Fruit fly (Drosophila melanogaster) whole organism, prepupa: Measurements from ENCODE around the gene Ufsp2.

ENCODE experiments used
- Blimp-1 ChIP-seq: fragments of 200-800 bp; sonication (Bioruptor generic); optimal IDR thresholded peaks from 3 replicates; lab custom pipeline; 2017; ENCODE audit warnings: missing biosample characterization, missing genetic modification characterization, mild to moderate bottlenecking, moderate library complexity, missing genetic modification reagents
- CG10631 ChIP-seq: fragments of 200-800 bp; sonication (Bioruptor generic); optimal IDR thresholded peaks from 2 replicates; lab custom pipeline; 2016; ENCODE audit warnings: missing biosample characterization, missing genetic modification characterization
- CG10669 ChIP-seq: fragments of 200-800 bp; sonication (Bioruptor generic); optimal IDR thresholded peaks from 3 replicates; lab custom pipeline; 2018; ENCODE audit warnings: missing biosample characterization, mild to moderate bottlenecking, missing genetic modification characterization, moderate library complexity
- CG11294 ChIP-seq: fragments of 200-800 bp; sonication (Bioruptor generic); IDR thresholded peaks from 2 replicates; pipeline ENCODE4 v1.3.6; 2022; ENCODE audit warnings: missing biosample characterization, missing genetic modification characterization
- CG11762 ChIP-seq: fragments of 200-800 bp; sonication (Bioruptor generic); optimal IDR thresholded peaks from 3 replicates; lab custom pipeline; 2016; ENCODE audit warnings: missing biosample characterization, missing genetic modification characterization; ENCODE audit not compliant: insufficient read depth
- CG11902 ChIP-seq: fragments of 200-800 bp; sonication (Bioruptor generic); optimal IDR thresholded peaks from 3 replicates; lab custom pipeline; 2016; ENCODE audit warnings: missing biosample characterization, missing genetic modification characterization
- CG15336 ChIP-seq: fragments of 200-800 bp; sonication (Bioruptor generic); IDR thresholded peaks from 2 replicates; pipeline ENCODE4 v1.3.6; 2022; ENCODE audit warnings: missing biosample characterization, missing genetic modification characterization
- CG1621 ChIP-seq: fragments of 200-800 bp; sonication (Bioruptor generic); optimal IDR thresholded peaks from 3 replicates; lab custom pipeline; 2018; ENCODE audit warnings: missing biosample characterization, mild to moderate bottlenecking, missing genetic modification characterization
- CG16779 ChIP-seq: fragments of 200-800 bp; sonication (Bioruptor generic); optimal IDR thresholded peaks from 3 replicates; lab custom pipeline; 2017; ENCODE audit warnings: missing biosample characterization, mild to moderate bottlenecking, missing genetic modification characterization
- CG3032 ChIP-seq: fragments of 200-800 bp; optimal IDR thresholded peaks from 2 replicates; lab custom pipeline; 2019; ENCODE audit warnings: missing biosample characterization, mild to moderate bottlenecking, missing genetic modification characterization, moderate library complexity
- CG31627 ChIP-seq: fragments of 200-800 bp; sonication (Bioruptor generic); optimal IDR thresholded peaks from 3 replicates; lab custom pipeline; 2016; ENCODE audit warnings: missing biosample characterization, missing genetic modification characterization
- CG32006 ChIP-seq: fragments of 200-800 bp; sonication (Bioruptor generic); optimal IDR thresholded peaks from 3 replicates; lab custom pipeline; 2017; ENCODE audit warnings: missing biosample characterization, mild to moderate bottlenecking, missing genetic modification characterization
- CG4318 ChIP-seq: fragments of 200-800 bp; sonication (Bioruptor generic); optimal IDR thresholded peaks from 3 replicates; lab custom pipeline; 2017; ENCODE audit warnings: missing biosample characterization, mild to moderate bottlenecking, missing genetic modification characterization
- CG6276 ChIP-seq: fragments of 200-800 bp; sonication (Bioruptor generic); optimal IDR thresholded peaks from 2 replicates; lab custom pipeline; 2017; ENCODE audit warnings: missing biosample characterization, mild to moderate bottlenecking, missing genetic modification characterization
- CG6792 ChIP-seq: fragments of 200-800 bp; sonication (Bioruptor generic); optimal IDR thresholded peaks from 3 replicates; lab custom pipeline; 2016; ENCODE audit warnings: missing biosample characterization, missing genetic modification characterization
- CG6854 ChIP-seq: fragments of 200-800 bp; sonication (Bioruptor generic); optimal IDR thresholded peaks from 2 replicates; lab custom pipeline; 2017; ENCODE audit warnings: missing biosample characterization, mild to moderate bottlenecking, missing genetic modification characterization
- CG8119 ChIP-seq: fragments of 200-800 bp; sonication (Bioruptor generic); IDR thresholded peaks from 3 replicates; pipeline ENCODE4 v1.3.6; 2022; ENCODE audit warnings: missing biosample characterization, missing genetic modification characterization
- CG8319 ChIP-seq: fragments of 200-800 bp; sonication (Bioruptor generic); optimal IDR thresholded peaks from 3 replicates; lab custom pipeline; 2016; ENCODE audit warnings: missing biosample characterization, missing genetic modification characterization
- CG8632 ChIP-seq: fragments of 200-800 bp; sonication (Bioruptor generic); optimal IDR thresholded peaks from 3 replicates; lab custom pipeline; 2016; ENCODE audit warnings: missing biosample characterization, missing genetic modification characterization
- CG9139 ChIP-seq: fragments of 200-800 bp; sonication (Bioruptor generic); optimal IDR thresholded peaks from 3 replicates; lab custom pipeline; 2017; ENCODE audit warnings: missing biosample characterization, mild to moderate bottlenecking, missing genetic modification characterization
- Eip78C ChIP-seq: fragments of 200-800 bp; sonication (Bioruptor generic); peaks from one replicate; lab custom pipeline; 2016; ENCODE audit warnings: missing biosample characterization, missing genetic modification characterization
- Ets96B ChIP-seq: fragments of 200-800 bp; optimal IDR thresholded peaks from 2 replicates; lab custom pipeline; 2019; ENCODE audit warnings: missing biosample characterization, mild to moderate bottlenecking, missing genetic modification characterization, moderate library complexity
- Gug ChIP-seq: fragments of 200-800 bp; sonication (Bioruptor generic); IDR thresholded peaks from 2 replicates; pipeline ENCODE4 v1.3.6; 2022; ENCODE audit warnings: missing biosample characterization, missing genetic modification characterization
- Hr38 ChIP-seq: sonication (Bioruptor generic); optimal IDR thresholded peaks from 2 replicates; lab custom pipeline; 2016; ENCODE audit warnings: missing biosample characterization, missing genetic modification characterization
- Hr4 ChIP-seq: fragments of 200-800 bp; sonication (Bioruptor generic); optimal IDR thresholded peaks from 3 replicates; lab custom pipeline; 2016; ENCODE audit warnings: missing biosample characterization, missing genetic modification characterization
- Lpt ChIP-seq: fragments of 200-800 bp; sonication (Bioruptor generic); optimal IDR thresholded peaks from 3 replicates; lab custom pipeline; 2016; ENCODE audit warnings: missing biosample characterization, missing genetic modification characterization
- OdsH ChIP-seq: fragments of 200-800 bp; sonication (Bioruptor generic); optimal IDR thresholded peaks from 3 replicates; lab custom pipeline; 2016; ENCODE audit warnings: missing biosample characterization, missing genetic modification characterization
- Smox ChIP-seq: fragments of 200-800 bp; sonication (Bioruptor generic); optimal IDR thresholded peaks from 3 replicates; lab custom pipeline; 2016; ENCODE audit warnings: missing biosample characterization, missing genetic modification characterization
- Sox102F ChIP-seq: fragments of 200-800 bp; sonication (Bioruptor generic); optimal IDR thresholded peaks from 2 replicates; lab custom pipeline; 2016; ENCODE audit warnings: missing biosample characterization, mild to moderate bottlenecking, missing genetic modification characterization
- Sox14 ChIP-seq: fragments of 200-800 bp; sonication (Bioruptor generic); optimal IDR thresholded peaks from 3 replicates; lab custom pipeline; 2016; ENCODE audit warnings: missing biosample characterization, missing genetic modification characterization
- Sox15 ChIP-seq: fragments of 200-800 bp; sonication (Bioruptor generic); optimal IDR thresholded peaks from 3 replicates; lab custom pipeline; 2016; ENCODE audit warnings: missing biosample characterization, missing genetic modification characterization
- acj6 ChIP-seq: fragments of 200-800 bp; sonication (Bioruptor generic); optimal IDR thresholded peaks from 3 replicates; lab custom pipeline; 2016; ENCODE audit warnings: missing biosample characterization, missing genetic modification characterization
- cyc ChIP-seq: fragments of 200-800 bp; sonication (Bioruptor generic); optimal IDR thresholded peaks from 3 replicates; lab custom pipeline; 2016; ENCODE audit warnings: missing biosample characterization, missing genetic modification characterization
- dac ChIP-seq: fragments of 200-800 bp; sonication (Bioruptor generic); optimal IDR thresholded peaks from 2 replicates; lab custom pipeline; 2017; ENCODE audit warnings: missing biosample characterization, mild to moderate bottlenecking, missing genetic modification characterization
- dsx ChIP-seq: fragments of 200-800 bp; optimal IDR thresholded peaks from 3 replicates; lab custom pipeline; 2019; ENCODE audit warnings: missing biosample characterization, mild to moderate bottlenecking, missing genetic modification characterization, moderate library complexity; ENCODE audit not compliant: poor library complexity, severe bottlenecking
- eg ChIP-seq: fragments of 200-800 bp; sonication (Bioruptor generic); IDR thresholded peaks from 3 replicates; pipeline ENCODE4 v1.3.6; 2022; ENCODE audit warnings: missing biosample characterization, missing genetic modification characterization
- esn ChIP-seq: fragments of 200-800 bp; sonication (Bioruptor generic); optimal IDR thresholded peaks from 2 replicates; lab custom pipeline; 2016; ENCODE audit warnings: missing biosample characterization, mild to moderate bottlenecking, missing genetic modification characterization, moderate library complexity
- fd59A ChIP-seq: fragments of 200-800 bp; sonication (Bioruptor generic); optimal IDR thresholded peaks from 2 replicates; lab custom pipeline; 2017; ENCODE audit warnings: missing biosample characterization, mild to moderate bottlenecking, missing genetic modification characterization, missing genetic modification reagents
- fd85E ChIP-seq: fragments of 200-800 bp; sonication (Bioruptor generic); optimal IDR thresholded peaks from 3 replicates; lab custom pipeline; 2016; ENCODE audit warnings: missing biosample characterization, missing genetic modification characterization
- fkh ChIP-seq: fragments of 200-800 bp; sonication (Bioruptor generic); optimal IDR thresholded peaks from 3 replicates; lab custom pipeline; 2017; ENCODE audit warnings: missing biosample characterization, mild to moderate bottlenecking, missing genetic modification characterization, moderate library complexity
- net ChIP-seq: fragments of 200-800 bp; sonication (Bioruptor generic); optimal IDR thresholded peaks from 3 replicates; lab custom pipeline; 2016; ENCODE audit warnings: missing biosample characterization, missing genetic modification characterization
- pdm3 ChIP-seq: fragments of 200-800 bp; sonication (Bioruptor generic); optimal IDR thresholded peaks from 3 replicates; lab custom pipeline; 2016; ENCODE audit warnings: missing biosample characterization, missing genetic modification characterization
- salr ChIP-seq, 2 experiments: fragments of 200-800 bp; sonication (Bioruptor generic); optimal IDR thresholded peaks; 3 replicates each; lab custom pipeline; 2016 to 2018; ENCODE audit warnings: missing biosample characterization in 2 of 2, missing genetic modification characterization in 2 of 2, mild to moderate bottlenecking in 1 of 2
- spab ChIP-seq: fragments of 200-800 bp; sonication (Bioruptor generic); optimal IDR thresholded peaks from 2 replicates; lab custom pipeline; 2017; ENCODE audit warnings: missing biosample characterization, mild to moderate bottlenecking, missing genetic modification characterization, missing genetic modification reagents
- ss ChIP-seq, 2 experiments: fragments of 200-800 bp; sonication (Bioruptor generic); optimal IDR thresholded peaks; 2 replicates in 1 of 2; 3 replicates in 1 of 2; lab custom pipeline; 2017 to 2018; ENCODE audit warnings: mild to moderate bottlenecking in 2 of 2, missing biosample characterization in 2 of 2, missing genetic modification characterization in 2 of 2, moderate library complexity in 1 of 2

The Ufsp2 gene

dm6 chr3L:15587445-15588381 is 11.3 kb downstream of the Ufsp2 start, which contains the start of gene CG7656 (continued):
- no peak for TF ChIP-seq Hr38 (GFP tag; lab: Kevin White, UChicago)
- peak; percentile 68 for TF ChIP-seq Smox (GFP tag; lab: Kevin White, UChicago)
- peak; percentile 58 for TF ChIP-seq fkh
- no peak for TF ChIP-seq Lpt (GFP tag; lab: Kevin White, UChicago)
- TF ChIP-seq CG3032 (tag; lab: Kevin White, UChicago): peak; percentile 29
- no peak for TF ChIP-seq CG9139
- peak; percentile 84 for TF ChIP-seq dsx
- no peak for TF ChIP-seq dac (GFP tag; lab: Kevin White, UChicago)
- no peak for TF ChIP-seq CG11762 (GFP tag; lab: Kevin White, UChicago)
- peak; percentile 12 for TF ChIP-seq CG10669
- TF ChIP-seq CG16779: no peak
- peak; percentile 47 for TF ChIP-seq Sox15 (GFP tag; lab: Kevin White, UChicago)
- TF ChIP-seq Sox102F (GFP tag; lab: Kevin White, UChicago): no peak
- peak; percentile 74 for TF ChIP-seq pdm3 (GFP tag; lab: Kevin White, UChicago)
- TF ChIP-seq CG11294 (GFP tag; lab: Robert Waterston, UW): peak; percentile 29; the same call in 1 of the 2 replicates
- TF ChIP-seq CG32006 (GFP tag; lab: Kevin White, UChicago): peak; percentile 27
- TF ChIP-seq CG11902 (GFP tag; lab: Kevin White, UChicago): peak; percentile 14
- no peak for TF ChIP-seq CG1621 (tag; lab: Kevin White, UChicago)
- no peak for TF ChIP-seq spab (GFP tag; lab: Kevin White, UChicago)
- TF ChIP-seq, all 60 proteins: peak for 37

- no peak for TF ChIP-seq CG8319
- TF ChIP-seq CG6276 (GFP tag; lab: Kevin White, UChicago): no peak
- peak; percentile 16 for TF ChIP-seq cyc (GFP tag; lab: Kevin White, UChicago)
- peak; percentile 67 for TF ChIP-seq Eip78C (GFP tag; lab: Kevin White, UChicago)
- no peak for TF ChIP-seq OdsH (GFP tag; lab: Kevin White, UChicago)
- TF ChIP-seq net (GFP tag; lab: Kevin White, UChicago): no peak
- TF ChIP-seq CG10631 (GFP tag; lab: Kevin White, UChicago): no peak
- TF ChIP-seq spab (GFP tag; lab: Kevin White, UChicago): no peak
- peak; percentile 16 for TF ChIP-seq Ets96B (tag; lab: Kevin White, UChicago)
- TF ChIP-seq CG11902 (GFP tag; lab: Kevin White, UChicago): no peak
- peak; percentile 17 for TF ChIP-seq fd85E (GFP tag; lab: Kevin White, UChicago)
- TF ChIP-seq CG11762 (GFP tag; lab: Kevin White, UChicago): no peak
- TF ChIP-seq CG31627 (GFP tag; lab: Kevin White, UChicago): no peak
- peak; percentile 77 for TF ChIP-seq CG6854 (GFP tag; lab: Kevin White, UChicago)
- TF ChIP-seq CG4318: no peak
- peak; percentile 19 for TF ChIP-seq esn (GFP tag; lab: Kevin White, UChicago)
- peak; percentile 46 for TF ChIP-seq Gug (GFP tag; lab: Robert Waterston, UW)
- no peak for TF ChIP-seq acj6 (GFP tag; lab: Kevin White, UChicago)
- TF ChIP-seq salr (GFP tag; optimal IDR thresholded peaks at IDR 0.05; lab: Kevin White, UChicago): peak in 1 of 2 experiments; percentile 13
- no peak for TF ChIP-seq fd59A (GFP tag; lab: Kevin White, UChicago)
- peak; percentile 63 for TF ChIP-seq CG15336 (GFP tag; lab: Robert Waterston, UW)
- TF ChIP-seq Lpt (GFP tag; lab: Kevin White, UChicago): no peak
- peak; percentile 22 for TF ChIP-seq Sox102F (GFP tag; lab: Kevin White, UChicago)
- TF ChIP-seq ss (GFP tag; optimal IDR thresholded peaks at IDR 0.05; lab: Kevin White, UChicago): peak in 1 of 2 experiments; percentile 58
- TF ChIP-seq Sox14 (GFP tag; lab: Kevin White, UChicago): peak; percentile 33
- no peak for TF ChIP-seq Blimp-1 (GFP tag; lab: Kevin White, UChicago)
- TF ChIP-seq Hr4 (GFP tag; lab: Kevin White, UChicago): no peak
- no peak for TF ChIP-seq CG6792 (GFP tag; lab: Kevin White, UChicago)
- TF ChIP-seq CG16779: peak; percentile 54
- TF ChIP-seq CG8632: no peak
- peak; percentile 43 for TF ChIP-seq dsx
- peak; percentile 50 for TF ChIP-seq CG3032 (tag; lab: Kevin White, UChicago)
- no peak for TF ChIP-seq Sox15 (GFP tag; lab: Kevin White, UChicago)
- peak; percentile 75 for TF ChIP-seq CG8119
- peak; percentile 55; the same call in 2 of the 3 replicates for TF ChIP-seq eg (GFP tag; lab: Robert Waterston, UW)
- TF ChIP-seq fkh: no peak
Observed at dm6 chr3L:15588514-15589138, 12.3 kb downstream of the Ufsp2 start, which contains the start of gene RhoGAP71E. TSS of gene RhoGAP71E (plus strand) at chr3L:15588860.
